Fruit fly (Drosophila melanogaster) whole organism, embryonic: Measurements from ENCODE around the gene CG15296.

ENCODE experiments used
- BEAF-32 ChIP-seq: fragments of 200-800 bp; sonication (Bioruptor generic); optimal IDR thresholded peaks from 3 replicates; lab custom pipeline; 2017; ENCODE audit warnings: missing biosample characterization, missing genetic modification characterization, mild to moderate bottlenecking, moderate library complexity, missing genetic modification reagents
- CG11456 ChIP-seq: fragments of 200-800 bp; sonication (Bioruptor generic); IDR thresholded peaks from 3 replicates; pipeline ENCODE4 v1.3.6; 2022; ENCODE audit warnings: missing biosample characterization, missing genetic modification characterization
- CG11504 ChIP-seq: fragments of 200-800 bp; sonication (Bioruptor generic); optimal IDR thresholded peaks from 3 replicates; lab custom pipeline; 2019; ENCODE audit warnings: missing biosample characterization, mild to moderate bottlenecking, missing genetic modification characterization, moderate library complexity
- CG12299 ChIP-seq: fragments of 200-800 bp; sonication (Bioruptor generic); optimal IDR thresholded peaks from 2 replicates; lab custom pipeline; 2018; ENCODE audit warnings: missing biosample characterization, mild to moderate bottlenecking, missing genetic modification characterization
- CG14441 ChIP-seq: fragments of 200-800 bp; sonication (Bioruptor generic); IDR thresholded peaks from 2 replicates; pipeline ENCODE4 v1.3.6; 2022; ENCODE audit warnings: missing biosample characterization, missing genetic modification characterization
- CG15514 ChIP-seq: fragments of 200-800 bp; sonication (Bioruptor generic); optimal IDR thresholded peaks from 3 replicates; lab custom pipeline; 2017; ENCODE audit warnings: missing biosample characterization, missing genetic modification characterization, mild to moderate bottlenecking, moderate library complexity, missing genetic modification reagents
- CG1603 ChIP-seq: fragments of 200-800 bp; sonication (Bioruptor generic); optimal IDR thresholded peaks from 2 replicates; lab custom pipeline; 2019; ENCODE audit warnings: missing biosample characterization, mild to moderate bottlenecking, missing genetic modification characterization, moderate library complexity
- CG2875 ChIP-seq: fragments of 200-800 bp; sonication (Bioruptor generic); optimal IDR thresholded peaks from 2 replicates; lab custom pipeline; 2017; ENCODE audit warnings: missing biosample characterization, mild to moderate bottlenecking, missing genetic modification characterization, missing genetic modification reagents
- CG31365 ChIP-seq: fragments of 200-800 bp; sonication (Bioruptor generic); optimal IDR thresholded peaks from 2 replicates; lab custom pipeline; 2018; ENCODE audit warnings: missing biosample characterization, mild to moderate bottlenecking, missing genetic modification characterization
- CG31441 ChIP-seq: fragments of 200-800 bp; sonication (Bioruptor generic); IDR thresholded peaks from 2 replicates; pipeline ENCODE4 v1.3.6; 2022; ENCODE audit warnings: missing biosample characterization, missing genetic modification characterization
- CG3163 ChIP-seq: fragments of 200-800 bp; sonication (Bioruptor generic); optimal IDR thresholded peaks from 3 replicates; lab custom pipeline; 2016; ENCODE audit warnings: missing biosample characterization, missing genetic modification characterization
- CG32767 ChIP-seq: fragments of 200-800 bp; sonication (Bioruptor generic); IDR thresholded peaks from 2 replicates; pipeline ENCODE4 v1.3.6; 2022; ENCODE audit warnings: missing biosample characterization, missing genetic modification characterization
- CG33557 ChIP-seq: fragments of 200-800 bp; sonication (Bioruptor generic); optimal IDR thresholded peaks from 2 replicates; lab custom pipeline; 2019; ENCODE audit warnings: missing biosample characterization, mild to moderate bottlenecking, missing genetic modification characterization, moderate library complexity
- CG3407 ChIP-seq: fragments of 200-800 bp; sonication (Bioruptor generic); optimal IDR thresholded peaks from 2 replicates; lab custom pipeline; 2018; ENCODE audit warnings: missing biosample characterization, mild to moderate bottlenecking, missing genetic modification characterization
- CG3726 ChIP-seq: fragments of 200-800 bp; sonication (Bioruptor generic); IDR thresholded peaks from 3 replicates; pipeline ENCODE4, ENCODE4 v1.3.6; 2022; ENCODE audit warnings: missing biosample characterization, missing genetic modification characterization
- CG4404 ChIP-seq: fragments of 200-800 bp; sonication (Bioruptor generic); IDR thresholded peaks from 2 replicates; pipeline ENCODE4 v1.3.6; 2022; ENCODE audit warnings: missing biosample characterization, missing genetic modification characterization
- CG8089 ChIP-seq: fragments of 200-800 bp; sonication (Bioruptor generic); optimal IDR thresholded peaks from 3 replicates; lab custom pipeline; 2016; ENCODE audit warnings: missing biosample characterization, missing genetic modification characterization
- CG8944 ChIP-seq: fragments of 200-800 bp; sonication (Bioruptor generic); optimal IDR thresholded peaks from 3 replicates; lab custom pipeline; 2016; ENCODE audit warnings: missing biosample characterization, missing genetic modification characterization
- CG9932 ChIP-seq: fragments of 200-800 bp; sonication (Bioruptor generic); IDR thresholded peaks from 2 replicates; pipeline ENCODE4 v1.3.6; 2022; ENCODE audit warnings: missing biosample characterization, missing genetic modification characterization
- Ets65A ChIP-seq: fragments of 200-800 bp; sonication (Bioruptor generic); peaks from one replicate; lab custom pipeline; 2016; ENCODE audit warnings: missing biosample characterization, missing genetic modification characterization
- Fer3 ChIP-seq: fragments of 200-800 bp; sonication (Bioruptor generic); optimal IDR thresholded peaks from 2 replicates; lab custom pipeline; 2018; ENCODE audit warnings: missing biosample characterization, mild to moderate bottlenecking, missing genetic modification characterization, moderate library complexity
- Hmr ChIP-seq: fragments of 200-800 bp; sonication (Bioruptor generic); optimal IDR thresholded peaks from 3 replicates; lab custom pipeline; 2017; ENCODE audit warnings: mild to moderate bottlenecking, missing biosample characterization, missing genetic modification reagents, missing genetic modification characterization
- Hr39 ChIP-seq: fragments of >200 bp; optimal IDR thresholded peaks from 2 replicates; lab custom pipeline; 2017
- Hr51 ChIP-seq, 2 experiments: fragments of 200-800 bp; sonication (Bioruptor generic); optimal IDR thresholded peaks; 2 replicates in 1 of 2; 3 replicates in 1 of 2; lab custom pipeline; 2016 to 2018; ENCODE audit warnings: missing biosample characterization in 2 of 2, missing genetic modification characterization in 2 of 2, mild to moderate bottlenecking in 1 of 2, moderate library complexity in 1 of 2
- Lhr ChIP-seq: fragments of 200-800 bp; sonication (Bioruptor generic); optimal IDR thresholded peaks from 3 replicates; lab custom pipeline; 2017; ENCODE audit warnings: mild to moderate bottlenecking, missing biosample characterization, missing genetic modification reagents, missing genetic modification characterization
- Lim3 ChIP-seq: fragments of 200-800 bp; sonication (Bioruptor generic); IDR thresholded peaks from 2 replicates; pipeline ENCODE4 v1.3.6; 2022; ENCODE audit warnings: missing biosample characterization, missing genetic modification characterization
- Mes4 ChIP-seq: fragments of 200-800 bp; sonication (Bioruptor generic); optimal IDR thresholded peaks from 2 replicates; lab custom pipeline; 2016; ENCODE audit warnings: missing biosample characterization, missing genetic modification characterization
- Mrtf ChIP-seq: fragments of 200-800 bp; sonication (Bioruptor generic); IDR thresholded peaks from 3 replicates; pipeline ENCODE4 v1.3.6; 2022; ENCODE audit warnings: missing biosample characterization, missing genetic modification characterization
- Oaz ChIP-seq: fragments of 200-800 bp; sonication (Bioruptor generic); IDR thresholded peaks from 2 replicates; pipeline ENCODE4 v1.3.6; 2022; ENCODE audit warnings: missing biosample characterization, missing genetic modification characterization
- Rfx ChIP-seq: fragments of 200-800 bp; sonication (Bioruptor generic); IDR thresholded peaks from 2 replicates; pipeline ENCODE4 v1.3.6; 2022; ENCODE audit warnings: missing biosample characterization, missing genetic modification characterization
- Six4 ChIP-seq: fragments of 200-800 bp; sonication (Bioruptor generic); optimal IDR thresholded peaks from 2 replicates; lab custom pipeline; 2016; ENCODE audit warnings: missing biosample characterization, missing genetic modification characterization
- Taf1 ChIP-seq: fragments of 200-800 bp; sonication (Bioruptor generic); IDR thresholded peaks from 2 replicates; pipeline ENCODE4 v1.3.6; 2022; ENCODE audit warnings: missing biosample characterization, missing genetic modification characterization
- cad ChIP-seq: fragments of >200 bp; optimal IDR thresholded peaks from 2 replicates; lab custom pipeline; 2017; ENCODE audit warnings: missing biosample characterization, missing genetic modification characterization
- crol ChIP-seq: fragments of 200-800 bp; sonication (Bioruptor generic); IDR thresholded peaks from 2 replicates; pipeline ENCODE4 v1.3.6; 2022; ENCODE audit warnings: missing biosample characterization, missing genetic modification characterization
- dmrt99B ChIP-seq: fragments of 200-800 bp; sonication (Bioruptor generic); optimal IDR thresholded peaks from 2 replicates; lab custom pipeline; 2018; ENCODE audit warnings: missing biosample characterization, mild to moderate bottlenecking, missing genetic modification characterization, moderate library complexity
- esg ChIP-seq: fragments of 200-800 bp; sonication (Bioruptor generic); conservative IDR thresholded peaks from 2 replicates; pipeline ENCODE4 v1.3.6; 2022; ENCODE audit warnings: missing biosample characterization, missing genetic modification characterization
- jigr1 ChIP-seq: fragments of 200-800 bp; sonication (Bioruptor generic); IDR thresholded peaks from 3 replicates; pipeline ENCODE4 v1.3.6; 2022; ENCODE audit warnings: missing biosample characterization, missing genetic modification characterization
- jing ChIP-seq: fragments of 200-800 bp; sonication (Bioruptor generic); optimal IDR thresholded peaks from 2 replicates; lab custom pipeline; 2018; ENCODE audit warnings: missing biosample characterization, mild to moderate bottlenecking, missing genetic modification characterization
- lilli ChIP-seq: fragments of 200-800 bp; sonication (Bioruptor generic); optimal IDR thresholded peaks from 3 replicates; lab custom pipeline; 2016; ENCODE audit warnings: missing biosample characterization, missing genetic modification characterization
- pum ChIP-seq: fragments of 200-800 bp; sonication (Bioruptor generic); optimal IDR thresholded peaks from 2 replicates; lab custom pipeline; 2016; ENCODE audit warnings: missing biosample characterization, missing genetic modification characterization
- schlank ChIP-seq: fragments of 200-800 bp; sonication (Bioruptor generic); optimal IDR thresholded peaks from 2 replicates; lab custom pipeline; 2018; ENCODE audit warnings: missing biosample characterization, mild to moderate bottlenecking, missing genetic modification characterization
- scrt ChIP-seq: fragments of 200-800 bp; sonication (Bioruptor generic); optimal IDR thresholded peaks from 2 replicates; lab custom pipeline; 2018; ENCODE audit warnings: missing biosample characterization, mild to moderate bottlenecking, missing genetic modification characterization, moderate library complexity
- sens ChIP-seq: fragments of 200-800 bp; sonication (Bioruptor generic); peaks from one replicate; lab custom pipeline; 2016; ENCODE audit warnings: missing biosample characterization, missing genetic modification characterization
- sisA ChIP-seq: fragments of 200-800 bp; sonication (Bioruptor generic); IDR thresholded peaks from 2 replicates; pipeline ENCODE4 v1.3.6; 2022; ENCODE audit warnings: missing biosample characterization, missing genetic modification characterization
- so ChIP-seq: fragments of 200-800 bp; sonication (Bioruptor generic); IDR thresholded peaks from 3 replicates; pipeline ENCODE4 v1.3.6; 2022; ENCODE audit warnings: missing biosample characterization, missing genetic modification characterization
- sob ChIP-seq: fragments of 200-800 bp; sonication (Bioruptor generic); IDR thresholded peaks from 2 replicates; pipeline ENCODE4 v1.3.6; 2022; ENCODE audit warnings: missing biosample characterization, missing genetic modification characterization
- tgo ChIP-seq: fragments of 200-800 bp; sonication (Bioruptor generic); IDR thresholded peaks from 3 replicates; pipeline ENCODE4 v1.3.6; 2022; ENCODE audit warnings: missing biosample characterization, missing genetic modification characterization
- tll ChIP-seq, 2 experiments: fragments of 200-800 bp in 1 of 2; fragments of >200 bp in 1 of 2; sonication (Bioruptor generic) in 1 of 2; optimal IDR thresholded peaks; 2 replicates each; lab custom pipeline; 2017 to 2019; ENCODE audit warnings: missing biosample characterization in 2 of 2, missing genetic modification characterization in 2 of 2, mild to moderate bottlenecking in 1 of 2, moderate library complexity in 1 of 2
- tup ChIP-seq: fragments of 200-800 bp; sonication (Bioruptor generic); optimal IDR thresholded peaks from 2 replicates; lab custom pipeline; 2016; ENCODE audit warnings: missing biosample characterization, mild to moderate bottlenecking, missing genetic modification characterization, moderate library complexity

Gene CG15296

DNA sequence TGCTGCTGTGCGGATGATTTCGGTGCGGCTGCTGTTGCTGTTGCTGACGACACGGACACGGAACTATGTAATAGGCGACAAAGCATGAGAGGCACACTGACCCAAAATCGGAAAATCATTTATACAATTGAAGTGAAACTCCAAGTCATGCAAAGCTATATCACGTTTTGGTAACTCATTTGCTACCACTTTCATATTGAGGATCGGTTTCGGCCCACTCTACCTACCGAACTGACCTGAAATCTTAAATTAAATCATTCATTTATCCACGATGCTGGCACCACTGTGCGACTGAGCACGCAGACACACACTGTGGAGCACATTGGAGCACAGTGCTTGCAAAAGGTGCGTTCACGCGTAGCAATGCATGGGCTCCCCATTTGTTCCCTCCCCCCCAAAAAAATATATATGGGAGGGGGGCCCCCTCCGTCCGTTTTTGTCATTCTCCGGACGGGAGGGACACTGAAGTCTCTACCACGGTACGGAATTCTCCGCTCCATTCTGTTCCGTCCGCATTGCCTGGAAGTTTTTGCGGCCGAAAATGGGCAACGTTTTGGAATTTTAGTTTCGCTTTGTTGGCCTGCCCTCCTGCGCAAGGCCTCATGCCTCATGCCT lies 3.9 kb upstream of the CG15296 start (continued):
- TF ChIP-seq CG11504 (tag; lab: Kevin White, UChicago): peak; percentile 74
- peak; percentile 25 for TF ChIP-seq CG8944 (GFP tag; lab: Kevin White, UChicago)
- TF ChIP-seq CG2875 (GFP tag; lab: Kevin White, UChicago): peak; percentile 54
- TF ChIP-seq jigr1: no peak
- TF ChIP-seq CG4404 (GFP tag; lab: Robert Waterston, UW): no peak
- no peak for TF ChIP-seq CG12299
- TF ChIP-seq schlank (tag; lab: Kevin White, UChicago): no peak
- TF ChIP-seq Lhr (GFP tag; lab: Kevin White, UChicago): no peak
- TF ChIP-seq pum (GFP tag; lab: Kevin White, UChicago): peak; percentile 42
- TF ChIP-seq CG31441 (GFP tag; lab: Robert Waterston, UW): peak; percentile 59
- TF ChIP-seq CG32767 (GFP tag; lab: Robert Waterston, UW): peak; percentile 52; the same call in 1 of the 2 replicates
- TF ChIP-seq Mrtf (GFP tag; lab: Robert Waterston, UW): no peak
- peak; percentile 48 for TF ChIP-seq jing
- no peak for TF ChIP-seq BEAF-32 (GFP tag; lab: Kevin White, UChicago)
- no peak for TF ChIP-seq Hr39 (lab: Kevin White, UChicago)
- peak; percentile 30 for TF ChIP-seq CG8089 (GFP tag; lab: Kevin White, UChicago)
- TF ChIP-seq cad: no peak
- peak; percentile 13; the same call in 1 of the 2 replicates for TF ChIP-seq Oaz (GFP tag; lab: Robert Waterston, UW)
- no peak for TF ChIP-seq tup (GFP tag; lab: Kevin White, UChicago)
- peak; percentile 53 for TF ChIP-seq Hmr (GFP tag; lab: Kevin White, UChicago)
- TF ChIP-seq CG3163 (GFP tag; lab: Kevin White, UChicago): no peak
- peak; percentile 8 for TF ChIP-seq CG3407 (GFP tag; lab: Kevin White, UChicago)
- TF ChIP-seq Fer3 (tag; lab: Kevin White, UChicago): peak; percentile 7
- TF ChIP-seq CG9932: no peak
- TF ChIP-seq tll (GFP tag; optimal IDR thresholded peaks at IDR 0.05; lab: Kevin White, UChicago): no peak
- TF ChIP-seq Six4: peak; percentile 36
- TF ChIP-seq CG15514 (GFP tag; lab: Kevin White, UChicago): peak; percentile 36
- TF ChIP-seq Mes4 (GFP tag; lab: Kevin White, UChicago): no peak
- TF ChIP-seq so (GFP tag; lab: Robert Waterston, UW): peak; percentile 39; the same call in 1 of the 3 replicates
- no peak for TF ChIP-seq CG33557 (GFP tag; lab: Kevin White, UChicago)
- TF ChIP-seq Lim3: no peak
- TF ChIP-seq CG3726: no peak

- 0 out of 2 replicates have a peak, but pooled peaks have one; percentile 17 for TF ChIP-seq sob (GFP tag; lab: Robert Waterston, UW)
- TF ChIP-seq Ets65A (GFP tag; lab: Kevin White, UChicago): peak; percentile 86
- 0 out of 2 replicates have a peak, but pooled peaks have one; percentile 32 for TF ChIP-seq sisA (GFP tag; lab: Robert Waterston, UW)
- TF ChIP-seq Rfx (GFP tag; lab: Robert Waterston, UW): peak; percentile 50
- TF ChIP-seq Hr51 (GFP tag; optimal IDR thresholded peaks at IDR 0.05; lab: Kevin White, UChicago): peak in 1 of 2 experiments; percentile 23
- no peak for TF ChIP-seq Taf1 (GFP tag; lab: Robert Waterston, UW)
- TF ChIP-seq CG31365 (tag; lab: Kevin White, UChicago): no peak
- TF ChIP-seq Mes4 (GFP tag; lab: Kevin White, UChicago): no peak
- 0 out of 3 replicates have a peak, but pooled peaks have one; percentile 37 for TF ChIP-seq tgo (GFP tag; lab: Robert Waterston, UW)
- peak; percentile 11 for TF ChIP-seq scrt (GFP tag; lab: Kevin White, UChicago)
- no peak for TF ChIP-seq crol (GFP tag; lab: Robert Waterston, UW)
- TF ChIP-seq sens (GFP tag; lab: Kevin White, UChicago): peak; percentile 63
- peak; percentile 15; the same call in 1 of the 2 replicates for TF ChIP-seq CG14441
- peak; percentile 67 for TF ChIP-seq dmrt99B
- no peak for TF ChIP-seq CG11456
- 0 out of 2 replicates have a peak, but pooled peaks have one; percentile 13 for TF ChIP-seq CG31441 (GFP tag; lab: Robert Waterston, UW)
- TF ChIP-seq CG9932: 0 out of 2 replicates have a peak, but pooled peaks have one; percentile 5
- no peak for TF ChIP-seq lilli
- TF ChIP-seq CG1603: peak; percentile 30
- TF ChIP-seq CG15514 (GFP tag; lab: Kevin White, UChicago): peak; percentile 13
- TF ChIP-seq esg (GFP tag; lab: Robert Waterston, UW): 0 out of 2 replicates have a peak, but pooled peaks have one; percentile 11
These were observed 2.2 kb downstream of the CG15296 start for dm6 chrX:10564145-10564544.
